Fruit fly (Drosophila melanogaster) whole organism, embryonic: ENCODE results near the gene CG7519.
A peak's percentile ranks its signal among the peaks of the same experiment; 100 is the strongest.

Source experiments
- B-H1 ChIP-seq: fragments of 200-800 bp; sonication (Bioruptor generic); IDR thresholded peaks from 3 replicates; pipeline ENCODE4 v1.3.6; 2022; ENCODE audit warnings: missing biosample characterization, missing genetic modification characterization
- Bdp1 ChIP-seq: fragments of 200-800 bp; sonication (Bioruptor generic); optimal IDR thresholded peaks from 3 replicates; lab custom pipeline; 2016; ENCODE audit warnings: missing biosample characterization, missing genetic modification characterization
- CG10267 ChIP-seq: fragments of 200-800 bp; sonication (Bioruptor generic); optimal IDR thresholded peaks from 2 replicates; lab custom pipeline; 2018; ENCODE audit warnings: missing biosample characterization, mild to moderate bottlenecking, missing genetic modification characterization, moderate library complexity
- CG10274 ChIP-seq: fragments of 200-800 bp; sonication (Bioruptor generic); optimal IDR thresholded peaks from 3 replicates; lab custom pipeline; 2017; ENCODE audit warnings: missing biosample characterization, mild to moderate bottlenecking, missing genetic modification characterization
- CG10462 ChIP-seq: fragments of 200-800 bp; sonication (Bioruptor generic); optimal IDR thresholded peaks from 2 replicates; lab custom pipeline; 2016; ENCODE audit warnings: missing biosample characterization, missing genetic modification characterization
- CG10565 ChIP-seq: fragments of 200-800 bp; sonication (Bioruptor generic); optimal IDR thresholded peaks from 3 replicates; lab custom pipeline; 2016; ENCODE audit warnings: missing biosample characterization, mild to moderate bottlenecking, missing genetic modification characterization
- CG10654 ChIP-seq: fragments of 200-800 bp; sonication (Bioruptor generic); optimal IDR thresholded peaks from 2 replicates; lab custom pipeline; 2016; ENCODE audit warnings: missing biosample characterization, missing genetic modification characterization
- CG10979 ChIP-seq: fragments of 200-800 bp; sonication (Bioruptor generic); optimal IDR thresholded peaks from 2 replicates; lab custom pipeline; 2018; ENCODE audit warnings: missing biosample characterization, mild to moderate bottlenecking, missing genetic modification characterization, moderate library complexity
- CG12391 ChIP-seq: fragments of 200-800 bp; sonication (Bioruptor generic); optimal IDR thresholded peaks from 3 replicates; lab custom pipeline; 2018; ENCODE audit warnings: missing biosample characterization, mild to moderate bottlenecking, missing genetic modification characterization, moderate library complexity
- CG14667 ChIP-seq: fragments of 200-800 bp; sonication (Bioruptor generic); IDR thresholded peaks from 2 replicates; pipeline ENCODE4 v1.3.6; 2022; ENCODE audit warnings: missing biosample characterization, missing genetic modification characterization
- CG1603 ChIP-seq: fragments of 200-800 bp; sonication (Bioruptor generic); optimal IDR thresholded peaks from 2 replicates; lab custom pipeline; 2019; ENCODE audit warnings: missing biosample characterization, mild to moderate bottlenecking, missing genetic modification characterization, moderate library complexity
- CG1647 ChIP-seq: fragments of 200-800 bp; sonication (Bioruptor generic); optimal IDR thresholded peaks from 3 replicates; lab custom pipeline; 2016; ENCODE audit warnings: missing biosample characterization, missing genetic modification characterization
- CG18476 ChIP-seq: fragments of 200-800 bp; sonication (Bioruptor generic); optimal IDR thresholded peaks from 2 replicates; lab custom pipeline; 2016; ENCODE audit warnings: missing biosample characterization, mild to moderate bottlenecking, missing genetic modification characterization
- CG2199 ChIP-seq: fragments of 200-800 bp; sonication (Bioruptor generic); IDR thresholded peaks from 3 replicates; pipeline ENCODE4 v1.3.6; 2022; ENCODE audit warnings: missing biosample characterization, missing genetic modification characterization
- CG2889 ChIP-seq: fragments of 200-800 bp; sonication (Bioruptor generic); IDR thresholded peaks from 3 replicates; pipeline ENCODE4 v1.3.6; 2022; ENCODE audit warnings: missing biosample characterization, missing genetic modification characterization
- CG30403 ChIP-seq: fragments of 200-800 bp; sonication (Bioruptor generic); optimal IDR thresholded peaks from 3 replicates; lab custom pipeline; 2016; ENCODE audit warnings: missing biosample characterization, missing genetic modification characterization
- CG4707 ChIP-seq: fragments of 200-800 bp; sonication (Bioruptor generic); optimal IDR thresholded peaks from 2 replicates; lab custom pipeline; 2018; ENCODE audit warnings: missing biosample characterization, mild to moderate bottlenecking, missing genetic modification characterization, moderate library complexity
- CG4820 ChIP-seq: fragments of 200-800 bp; sonication (Bioruptor generic); optimal IDR thresholded peaks from 3 replicates; lab custom pipeline; 2016; ENCODE audit warnings: missing biosample characterization, missing genetic modification characterization
- CG4854 ChIP-seq: fragments of 200-800 bp; sonication (Bioruptor generic); optimal IDR thresholded peaks from 2 replicates; lab custom pipeline; 2016; ENCODE audit warnings: missing biosample characterization, missing genetic modification characterization, inconsistent platforms
- CG6254 ChIP-seq: fragments of 200-800 bp; sonication (Bioruptor generic); optimal IDR thresholded peaks from 3 replicates; lab custom pipeline; 2017; ENCODE audit warnings: mild to moderate bottlenecking, missing biosample characterization, missing genetic modification reagents, missing genetic modification characterization
- CG7556 ChIP-seq: fragments of 200-800 bp; sonication (Bioruptor generic); optimal IDR thresholded peaks from 2 replicates; lab custom pipeline; 2017; ENCODE audit warnings: missing biosample characterization, mild to moderate bottlenecking, missing genetic modification characterization
- CG7928 ChIP-seq: fragments of 200-800 bp; sonication (Bioruptor generic); optimal IDR thresholded peaks from 2 replicates; lab custom pipeline; 2017; ENCODE audit warnings: missing biosample characterization, mild to moderate bottlenecking, missing genetic modification characterization
- CG7963 ChIP-seq: fragments of 200-800 bp; sonication (Bioruptor generic); IDR thresholded peaks from 3 replicates; pipeline ENCODE4 v1.3.6; 2022; ENCODE audit warnings: missing biosample characterization, missing genetic modification characterization; ENCODE audit not compliant: partially characterized antibody
- CG7987 ChIP-seq: fragments of 200-800 bp; sonication (Bioruptor generic); optimal IDR thresholded peaks from 2 replicates; lab custom pipeline; 2018; ENCODE audit warnings: missing biosample characterization, mild to moderate bottlenecking, missing genetic modification characterization, moderate library complexity
- CG8924 ChIP-seq: fragments of 200-800 bp; optimal IDR thresholded peaks from 3 replicates; lab custom pipeline; 2019; ENCODE audit warnings: missing biosample characterization, mild to moderate bottlenecking, missing genetic modification characterization, moderate library complexity
- CTCF ChIP-seq: fragments of 200-800 bp; sonication (Bioruptor generic); optimal IDR thresholded peaks from 2 replicates; lab custom pipeline; 2017; ENCODE audit warnings: missing biosample characterization, mild to moderate bottlenecking, missing genetic modification characterization, moderate library complexity
- E2f1 ChIP-seq: fragments of 200-800 bp; sonication (Bioruptor generic); IDR thresholded peaks from 2 replicates; pipeline ENCODE4 v1.3.6; 2022; ENCODE audit warnings: missing biosample characterization, missing genetic modification characterization
- HHEX ChIP-seq: fragments of 200-800 bp; sonication (Bioruptor generic); optimal IDR thresholded peaks from 3 replicates; lab custom pipeline; 2017; ENCODE audit warnings: missing biosample characterization, mild to moderate bottlenecking, missing genetic modification characterization, missing genetic modification reagents
- Hsf ChIP-seq: fragments of 200-800 bp; sonication (Bioruptor generic); optimal IDR thresholded peaks from 3 replicates; lab custom pipeline; 2016; ENCODE audit warnings: missing biosample characterization, missing genetic modification characterization
- Lim3 ChIP-seq: fragments of 200-800 bp; sonication (Bioruptor generic); IDR thresholded peaks from 2 replicates; pipeline ENCODE4 v1.3.6; 2022; ENCODE audit warnings: missing biosample characterization, missing genetic modification characterization
- NFAT ChIP-seq: fragments of 200-800 bp; sonication (Bioruptor generic); IDR thresholded peaks from 2 replicates; pipeline ENCODE4 v1.3.6; 2022; ENCODE audit warnings: missing biosample characterization, missing genetic modification characterization
- bcd ChIP-seq: fragments of 200-800 bp; sonication (Bioruptor generic); optimal IDR thresholded peaks from 2 replicates; lab custom pipeline; 2017; ENCODE audit warnings: missing biosample characterization, mild to moderate bottlenecking, missing genetic modification characterization
- br ChIP-seq: fragments of >200 bp; optimal IDR thresholded peaks from 2 replicates; lab custom pipeline; 2017
- btn ChIP-seq: fragments of 200-800 bp; sonication (Bioruptor generic); optimal IDR thresholded peaks from 2 replicates; lab custom pipeline; 2016; ENCODE audit warnings: missing biosample characterization, missing genetic modification characterization
- cas ChIP-seq: fragments of 200-800 bp; sonication (Bioruptor generic); IDR thresholded peaks from 2 replicates; pipeline ENCODE4 v1.3.6; 2022; ENCODE audit warnings: missing biosample characterization, missing genetic modification characterization
- fd102C ChIP-seq: fragments of 200-800 bp; sonication (Bioruptor generic); optimal IDR thresholded peaks from 2 replicates; lab custom pipeline; 2018; ENCODE audit warnings: missing biosample characterization, mild to moderate bottlenecking, missing genetic modification characterization, moderate library complexity
- fd3F ChIP-seq: fragments of 200-800 bp; sonication (Bioruptor generic); optimal IDR thresholded peaks from 2 replicates; lab custom pipeline; 2018; ENCODE audit warnings: missing biosample characterization, mild to moderate bottlenecking, missing genetic modification characterization, moderate library complexity
- lab ChIP-seq: fragments of 200-800 bp; sonication (Bioruptor generic); optimal IDR thresholded peaks from 3 replicates; lab custom pipeline; 2017; ENCODE audit warnings: missing biosample characterization, missing genetic modification characterization, mild to moderate bottlenecking, moderate library complexity, missing genetic modification reagents
- nerfin-2 ChIP-seq: fragments of 200-800 bp; sonication (Bioruptor generic); IDR thresholded peaks from 2 replicates; pipeline ENCODE4 v1.3.6; 2022; ENCODE audit warnings: missing biosample characterization, missing genetic modification characterization; ENCODE audit not compliant: partially characterized antibody
- pita ChIP-seq: fragments of 200-800 bp; sonication (Bioruptor generic); optimal IDR thresholded peaks from 2 replicates; lab custom pipeline; 2017; ENCODE audit warnings: missing biosample characterization, mild to moderate bottlenecking, missing genetic modification characterization
- pros ChIP-seq: fragments of 200-800 bp; sonication (Bioruptor generic); optimal IDR thresholded peaks from 3 replicates; lab custom pipeline; 2019; ENCODE audit warnings: missing biosample characterization, mild to moderate bottlenecking, missing genetic modification characterization, moderate library complexity
- ranshi ChIP-seq: fragments of 200-800 bp; sonication (Bioruptor generic); IDR thresholded peaks from 2 replicates; pipeline ENCODE4 v1.3.6; 2022; ENCODE audit warnings: missing biosample characterization, missing genetic modification characterization
- run ChIP-seq: fragments of 200-800 bp; sonication (Bioruptor generic); optimal IDR thresholded peaks from 3 replicates; lab custom pipeline; 2018; ENCODE audit warnings: missing biosample characterization, mild to moderate bottlenecking, missing genetic modification characterization
- schlank ChIP-seq: fragments of 200-800 bp; sonication (Bioruptor generic); optimal IDR thresholded peaks from 2 replicates; lab custom pipeline; 2018; ENCODE audit warnings: missing biosample characterization, mild to moderate bottlenecking, missing genetic modification characterization
- scrt ChIP-seq: fragments of 200-800 bp; sonication (Bioruptor generic); optimal IDR thresholded peaks from 2 replicates; lab custom pipeline; 2018; ENCODE audit warnings: missing biosample characterization, mild to moderate bottlenecking, missing genetic modification characterization, moderate library complexity
- sim ChIP-seq: fragments of 200-800 bp; sonication (Bioruptor generic); IDR thresholded peaks from 2 replicates; pipeline ENCODE4 v1.3.6; 2022; ENCODE audit warnings: missing biosample characterization, missing genetic modification characterization
- slp2 ChIP-seq: fragments of 200-800 bp; sonication (Bioruptor generic); optimal IDR thresholded peaks from 2 replicates; lab custom pipeline; 2016; ENCODE audit warnings: missing biosample characterization, missing genetic modification characterization
- stwl ChIP-seq: fragments of 200-800 bp; sonication (Bioruptor generic); optimal IDR thresholded peaks from 3 replicates; lab custom pipeline; 2018; ENCODE audit warnings: missing biosample characterization, mild to moderate bottlenecking, missing genetic modification characterization, moderate library complexity
- tap ChIP-seq: fragments of 200-800 bp; optimal IDR thresholded peaks from 3 replicates; lab custom pipeline; 2019; ENCODE audit warnings: missing biosample characterization, mild to moderate bottlenecking, missing genetic modification characterization, moderate library complexity
- tgo ChIP-seq: fragments of 200-800 bp; sonication (Bioruptor generic); IDR thresholded peaks from 3 replicates; pipeline ENCODE4 v1.3.6; 2022; ENCODE audit warnings: missing biosample characterization, missing genetic modification characterization
- tna ChIP-seq: fragments of 200-800 bp; sonication (Bioruptor generic); IDR thresholded peaks from 2 replicates; pipeline ENCODE4 v1.3.6; 2022; ENCODE audit warnings: missing biosample characterization, missing genetic modification characterization; ENCODE audit not compliant: partially characterized antibody
- trh ChIP-seq: fragments of 200-800 bp; sonication (Bioruptor generic); optimal IDR thresholded peaks from 2 replicates; lab custom pipeline; 2016; ENCODE audit warnings: missing biosample characterization, missing genetic modification characterization

The CG7519 gene

DNA sequence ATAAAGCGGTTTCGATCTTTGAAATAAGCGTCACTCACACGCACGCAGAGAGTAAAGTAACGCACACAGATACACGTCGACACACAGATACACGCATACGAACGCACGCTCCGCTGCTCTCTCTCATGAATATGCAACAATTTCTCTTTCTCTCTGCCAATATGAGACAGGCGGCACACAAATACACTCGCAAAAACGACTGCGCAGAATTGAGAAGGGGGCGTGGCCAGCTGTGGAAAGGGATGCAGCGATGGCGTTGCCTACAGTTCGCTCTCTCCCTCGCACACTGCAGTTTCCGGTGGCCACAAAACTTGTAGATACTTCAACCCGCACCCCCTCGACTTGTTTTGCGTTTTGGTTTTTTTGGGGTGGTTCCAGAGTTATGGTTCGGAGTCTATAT lies 13.2 kb upstream of the CG7519 start (continued):
- TF ChIP-seq CG6254 (GFP tag; lab: Kevin White, UChicago) = peak; percentile 41
- TF ChIP-seq CG7963 (GFP tag; lab: Robert Waterston, UW) = no peak
- TF ChIP-seq pros (GFP tag; lab: Kevin White, UChicago) = no peak
- no peak for TF ChIP-seq E2f1 (GFP tag; lab: Robert Waterston, UW)
- no peak for TF ChIP-seq Lim3 (GFP tag; lab: Robert Waterston, UW)
- TF ChIP-seq ranshi (GFP tag; lab: Robert Waterston, UW) = no peak
- TF ChIP-seq CG10267 = no peak
- TF ChIP-seq CG10654 (GFP tag; lab: Kevin White, UChicago) = no peak
- no peak for TF ChIP-seq tap (tag; lab: Kevin White, UChicago)
- no peak for TF ChIP-seq pita (GFP tag; lab: Kevin White, UChicago)
- no peak for TF ChIP-seq Hsf (GFP tag; lab: Kevin White, UChicago)
- TF ChIP-seq CG7928 (GFP tag; lab: Kevin White, UChicago) = no peak
- no peak for TF ChIP-seq NFAT (GFP tag; lab: Robert Waterston, UW)
- no peak for TF ChIP-seq CTCF (GFP tag; lab: Kevin White, UChicago)
- TF ChIP-seq CG7987 (GFP tag; lab: Kevin White, UChicago) = peak; percentile 65
- no peak for TF ChIP-seq CG10462 (GFP tag; lab: Kevin White, UChicago)
- no peak for TF ChIP-seq fd3F (GFP tag; lab: Kevin White, UChicago)
- TF ChIP-seq trh (GFP tag; lab: Kevin White, UChicago) = no peak
- peak; percentile 68 for TF ChIP-seq CG4707 (GFP tag; lab: Kevin White, UChicago)
- TF ChIP-seq tgo (GFP tag; lab: Robert Waterston, UW) = no peak
- TF ChIP-seq stwl (tag; lab: Kevin White, UChicago) = no peak
- peak; percentile 49 for TF ChIP-seq CG10979
- TF ChIP-seq CG18476 (GFP tag; lab: Kevin White, UChicago) = no peak
- 0 out of 2 replicates have a peak, but pooled peaks have one; percentile 14 for TF ChIP-seq sim (GFP tag; lab: Robert Waterston, UW)
- peak; percentile 27 for TF ChIP-seq CG12391
- TF ChIP-seq HHEX (GFP tag; lab: Kevin White, UChicago) = peak; percentile 43
- no peak for TF ChIP-seq CG4820
- peak; percentile 30 for TF ChIP-seq bcd (GFP tag; lab: Kevin White, UChicago)
- TF ChIP-seq tna (GFP tag; lab: Robert Waterston, UW) = no peak
- TF ChIP-seq CG2199 (GFP tag; lab: Robert Waterston, UW) = peak; percentile 46; the same call in 1 of the 3 replicates
- no peak for TF ChIP-seq fd102C (GFP tag; lab: Kevin White, UChicago)
- TF ChIP-seq CG14667 (GFP tag; lab: Robert Waterston, UW) = no peak
- TF ChIP-seq nerfin-2 (GFP tag; lab: Robert Waterston, UW) = no peak
- TF ChIP-seq CG1603 = peak; percentile 63
- no peak for TF ChIP-seq CG30403 (GFP tag; lab: Kevin White, UChicago)
- no peak for TF ChIP-seq br
- no peak for TF ChIP-seq CG1647 (GFP tag; lab: Kevin White, UChicago)
- no peak for TF ChIP-seq CG7556 (GFP tag; lab: Kevin White, UChicago)
- TF ChIP-seq cas (GFP tag; lab: Robert Waterston, UW) = no peak
- TF ChIP-seq Bdp1 (GFP tag; lab: Kevin White, UChicago) = no peak
- TF ChIP-seq CG10274 (GFP tag; lab: Kevin White, UChicago) = no peak
- no peak for TF ChIP-seq run
- TF ChIP-seq CG2889 (GFP tag; lab: Robert Waterston, UW) = no peak
- peak; percentile 63 for TF ChIP-seq lab (GFP tag; lab: Kevin White, UChicago)
- no peak for TF ChIP-seq CG10565
- no peak for TF ChIP-seq btn (GFP tag; lab: Kevin White, UChicago)
- peak; percentile 60 for TF ChIP-seq scrt (GFP tag; lab: Kevin White, UChicago)
- TF ChIP-seq slp2 (GFP tag; lab: Kevin White, UChicago) = no peak
- TF ChIP-seq CG8924 = peak; percentile 16
- no peak for TF ChIP-seq schlank (tag; lab: Kevin White, UChicago)
- no peak for TF ChIP-seq CG4854
- TF ChIP-seq B-H1 = no peak
